Fruit fly (Drosophila melanogaster) S2 (cell line): ENCODE data around the gene CG7164.

Source experiments
- CG8478 ChIP-seq: fragments of >200 bp; optimal IDR thresholded peaks from 2 replicates; lab custom pipeline; 2018
- CTCF ChIP-seq, 2 experiments: fragments of >200 bp; optimal IDR thresholded peaks; 2 replicates each; lab custom pipeline; 2018

DNA sequence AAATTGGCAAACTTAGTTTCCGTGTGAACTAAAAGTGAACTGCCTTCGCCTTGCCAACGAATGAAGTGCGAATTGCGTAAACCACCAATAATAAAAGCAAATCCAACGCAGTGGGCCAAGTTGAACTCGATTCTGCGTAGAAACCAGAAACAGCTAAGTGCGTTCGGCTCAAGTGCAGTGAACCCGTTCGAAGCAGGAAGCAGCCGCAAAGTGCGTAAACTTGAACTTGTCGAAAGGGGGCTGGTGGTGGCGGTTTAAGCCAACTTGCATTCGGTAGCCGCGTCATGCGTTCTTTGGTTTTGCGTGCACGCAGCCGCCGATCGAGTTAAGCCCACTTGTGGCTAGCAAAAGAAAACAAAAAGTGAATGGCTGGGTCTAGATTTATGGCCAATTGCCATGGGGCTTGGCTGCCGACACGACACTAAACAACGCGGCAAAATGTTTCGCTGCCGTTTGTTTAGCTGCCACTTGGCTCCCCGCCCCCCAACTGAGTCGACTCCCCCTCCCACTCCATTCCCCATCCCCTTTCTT, 30.6 kb upstream of the CG7164 start:
- TF ChIP-seq CG8478 (lab: Kevin White, UChicago) (no peak), CTCF (optimal IDR thresholded peaks at IDR 0.05; lab: Kevin White, UChicago) (no peak)
